Fruit fly (Drosophila melanogaster): Measurements from ENCODE around the gene SA1.

Gene SA1

DNA sequence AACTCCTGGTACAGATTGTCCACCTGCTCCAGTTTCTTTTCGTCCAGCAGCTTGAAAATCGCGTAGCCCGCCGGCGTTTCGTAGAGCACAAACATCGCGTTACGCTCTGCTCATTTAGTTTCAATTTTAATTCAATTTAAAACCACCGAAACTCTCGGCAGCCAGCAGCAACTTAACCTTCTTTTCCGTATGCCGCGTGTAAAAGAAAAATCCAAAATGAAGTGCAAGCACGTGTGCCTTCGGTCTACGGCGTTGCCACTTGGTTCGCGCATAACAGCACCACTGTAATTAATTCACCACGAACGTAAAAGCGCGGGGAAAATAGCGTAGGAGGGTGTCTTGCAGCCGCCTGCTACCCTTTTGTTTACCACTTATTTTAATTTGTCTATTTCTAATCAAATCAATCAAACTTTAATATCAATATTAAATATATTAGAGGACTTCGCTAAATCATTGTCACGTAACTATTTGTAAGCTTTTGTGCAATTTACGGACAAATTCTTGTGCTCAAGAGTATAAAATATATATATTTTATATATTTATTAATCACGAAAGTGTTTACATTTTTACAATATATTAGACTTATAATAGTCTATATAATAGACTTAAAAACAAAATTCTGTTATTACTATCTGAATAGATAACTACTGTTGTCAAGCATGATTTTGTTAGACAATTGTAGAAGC, 31.6 kb upstream of the SA1 start, which contains the start of gene nop5 (continued):
- TF ChIP-seq Nf-YB (GFP tag; optimal IDR thresholded peaks at IDR 0.05) (peak; percentile 63), nerfin-1 (tag; optimal IDR thresholded peaks at IDR 0.05) (peak; percentile 72), zf30C (GFP tag; optimal IDR thresholded peaks at IDR 0.05) (no peak), Awh (GFP tag; IDR thresholded peaks at IDR 0.05) (no peak), Camta (GFP tag; optimal IDR thresholded peaks at IDR 0.05) (no peak)

DNA sequence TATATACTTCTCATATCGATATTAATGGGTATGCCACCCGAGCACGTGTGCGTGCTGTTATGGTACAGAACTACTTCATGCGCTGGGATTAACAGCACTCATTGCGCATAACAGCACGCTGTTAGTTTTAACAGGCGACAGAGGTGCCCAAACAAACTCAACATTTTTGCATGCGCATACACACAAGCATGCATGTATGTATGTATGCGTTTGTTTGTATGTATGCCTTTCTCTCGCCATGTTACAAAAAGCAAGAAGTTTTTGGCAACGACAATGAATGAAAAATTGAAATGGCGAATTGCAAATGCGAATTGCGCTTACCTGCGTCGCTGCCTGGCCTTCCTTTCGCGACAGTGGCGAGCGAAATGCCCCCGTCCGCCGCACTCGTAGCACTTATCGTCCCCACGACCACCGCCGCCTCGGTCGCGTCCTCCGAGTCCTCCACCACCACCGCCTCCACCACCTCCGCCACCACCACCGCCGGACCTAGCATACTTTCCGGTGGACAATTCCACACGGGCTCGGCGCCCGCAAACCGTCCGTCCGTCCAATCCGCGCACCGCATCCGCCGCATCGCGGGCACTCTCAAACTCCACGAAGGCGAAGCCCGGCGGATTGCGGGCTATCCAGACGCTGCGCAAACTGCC, 30.9 kb upstream of the SA1 start:
- TF ChIP-seq Gug (GFP tag; IDR thresholded peaks at IDR 0.05) (no peak), Taf1 (GFP tag; IDR thresholded peaks at IDR 0.05) (no peak), ara (GFP tag; IDR thresholded peaks at IDR 0.05) (no peak), Camta (GFP tag; optimal IDR thresholded peaks at IDR 0.05) (no peak), CG1233 (GFP tag; optimal IDR thresholded peaks at IDR 0.05) (peak; percentile 8), CG9437 (GFP tag; optimal IDR thresholded peaks at IDR 0.05) (peak; percentile 18), CG10267 (tag; optimal IDR thresholded peaks at IDR 0.05) (peak; percentile 9), CG1603 (tag; optimal IDR thresholded peaks at IDR 0.05) (peak; percentile 7), Sry-β (GFP tag; optimal IDR thresholded peaks at IDR 0.05) (peak; percentile 15), HLH4C (GFP tag; IDR thresholded peaks at IDR 0.05; ENCODE audit: partially characterized antibody) (no peak), usp (GFP tag; optimal IDR thresholded peaks at IDR 0.05) (no peak), Bgb (GFP tag; IDR thresholded peaks at IDR 0.05; ENCODE audit: partially characterized antibody) (0 out of 2 replicates have a peak, but pooled peaks have one; percentile 15), dmrt11E (tag; optimal IDR thresholded peaks at IDR 0.05) (no peak), Dbx (GFP tag; IDR thresholded peaks at IDR 0.05) (0 out of 3 replicates have a peak, but pooled peaks have one; percentile 12), HLH54F (GFP tag; optimal IDR thresholded peaks at IDR 0.05) (no peak), CG13424 (tag; optimal IDR thresholded peaks at IDR 0.05) (no peak), cg (GFP tag; optimal IDR thresholded peaks at IDR 0.05) (peak; percentile 95), MESR4 (GFP tag; optimal IDR thresholded peaks at IDR 0.05) (peak; percentile 32), bigmax (GFP tag; optimal IDR thresholded peaks at IDR 0.05) (peak; percentile 68), CTCF (GFP tag; optimal IDR thresholded peaks at IDR 0.05) (no peak), CG5245 (GFP tag; optimal IDR thresholded peaks at IDR 0.05) (no peak), rib (GFP tag; IDR thresholded peaks at IDR 0.05) (peak; percentile 69; the same call in 1 of the 2 replicates), pho (GFP tag; optimal IDR thresholded peaks at IDR 0.05) (no peak), Adf1 (GFP tag; IDR thresholded peaks at IDR 0.05) (no peak), unc-4 (GFP tag; IDR thresholded peaks at IDR 0.05; ENCODE audit: partially characterized antibody) (peak; percentile 20; the same call in 1 of the 2 replicates), sna (GFP tag; IDR thresholded peaks at IDR 0.05; ENCODE audit: partially characterized antibody) (0 out of 2 replicates have a peak, but pooled peaks have one; percentile 10), Xrp1 (GFP tag; IDR thresholded peaks at IDR 0.05) (no peak), CG13287 (GFP tag; IDR thresholded peaks at IDR 0.05; ENCODE audit: partially characterized antibody) (peak; percentile 10; the same call in 1 of the 2 replicates), CG7963 (GFP tag; IDR thresholded peaks at IDR 0.05; ENCODE audit: partially characterized antibody) (0 out of 3 replicates have a peak, but pooled peaks have one; percentile 12), vvl (GFP tag; IDR thresholded peaks at IDR 0.05) (no peak), H2.0 (GFP tag; IDR thresholded peaks at IDR 0.05) (no peak), zen (tag; optimal IDR thresholded peaks at IDR 0.05) (no peak), mld (GFP tag; IDR thresholded peaks at IDR 0.05; ENCODE audit: partially characterized antibody) (0 out of 3 replicates have a peak, but pooled peaks have one; percentile 33), crol (GFP tag; IDR thresholded peaks at IDR 0.05) (peak; percentile 77; the same call in 1 of the 2 replicates), CG3281 (GFP tag; optimal IDR thresholded peaks at IDR 0.05) (no peak), CG8765 (GFP tag; IDR thresholded peaks at IDR 0.05) (no peak), Poxn (GFP tag; IDR thresholded peaks at IDR 0.05) (no peak), CG7987 (GFP tag; optimal IDR thresholded peaks at IDR 0.05) (peak; percentile 4), Hand (GFP tag; optimal IDR thresholded peaks at IDR 0.05) (no peak), CG6689 (GFP tag; IDR thresholded peaks at IDR 0.05) (no peak), CG6683 (GFP tag; optimal IDR thresholded peaks at IDR 0.05) (no peak), Eip74EF (GFP tag; optimal IDR thresholded peaks at IDR 0.05) (no peak)

Measured in whole organism, embryonic.